Fruit fly (Drosophila melanogaster): ENCODE results near the gene CG31528.

Gene CG31528

dm6 chr3R:4397403-4398079 is 18.7 kb upstream of the CG31528 start, which contains the start of gene CG9855 (continued):
- TF ChIP-seq Dip2 (GFP tag; IDR thresholded peaks at IDR 0.05) (no peak), Fer1 (GFP tag; optimal IDR thresholded peaks at IDR 0.05) (peak; percentile 8), CG12299 (tag; optimal IDR thresholded peaks at IDR 0.05) (no peak), Dll (GFP tag; IDR thresholded peaks at IDR 0.05; ENCODE audit: partially characterized antibody) (0 out of 4 replicates have a peak, but pooled peaks have one; percentile 41)

- TF ChIP-seq B-H2 (GFP tag; optimal IDR thresholded peaks at IDR 0.05) (no peak), cad (GFP tag; optimal IDR thresholded peaks at IDR 0.05) (no peak), az2 (GFP tag; optimal IDR thresholded peaks at IDR 0.05) (no peak), CG8281 (tag; optimal IDR thresholded peaks at IDR 0.05) (no peak), pb (GFP tag; optimal IDR thresholded peaks at IDR 0.05) (no peak), NFAT (GFP tag; IDR thresholded peaks at IDR 0.05) (peak; percentile 57; the same call in 1 of the 2 replicates), crc (GFP tag; optimal IDR thresholded peaks at IDR 0.05) (no peak), cwo (GFP tag; optimal IDR thresholded peaks at IDR 0.05) (no peak), slbo (GFP tag; IDR thresholded peaks at IDR 0.05) (peak; percentile 61), CG18262 (tag; optimal IDR thresholded peaks at IDR 0.05) (peak; percentile 49), Lpt (GFP tag; optimal IDR thresholded peaks at IDR 0.05) (no peak), p53 (GFP tag; optimal IDR thresholded peaks at IDR 0.05) (no peak), CG14667 (GFP tag; IDR thresholded peaks at IDR 0.05) (no peak), lbe (GFP tag; optimal IDR thresholded peaks at IDR 0.05) (no peak), Spps (tag; optimal IDR thresholded peaks at IDR 0.05) (no peak), Mrtf (GFP tag; IDR thresholded peaks at IDR 0.05) (no peak), fd102C (GFP tag; optimal IDR thresholded peaks at IDR 0.05) (no peak), YL-1 (GFP tag; optimal IDR thresholded peaks at IDR 0.05) (no peak), CG42726 (GFP tag; IDR thresholded peaks at IDR 0.05; ENCODE audit: partially characterized antibody) (0 out of 2 replicates have a peak, but pooled peaks have one; percentile 44), danr (GFP tag; IDR thresholded peaks at IDR 0.05) (no peak), hb (GFP tag; IDR thresholded peaks at IDR 0.05; ENCODE audit: partially characterized antibody) (no peak), CG14014 (GFP tag; IDR thresholded peaks at IDR 0.05) (no peak), CG5180 (GFP tag; optimal IDR thresholded peaks at IDR 0.05) (no peak), Rfx (GFP tag; IDR thresholded peaks at IDR 0.05) (peak; percentile 49; the same call in 1 of the 2 replicates), caup (GFP tag; optimal IDR thresholded peaks at IDR 0.05; ENCODE audit: severe bottlenecking) (no peak), grn (GFP tag; optimal IDR thresholded peaks at IDR 0.05) (no peak), pum (GFP tag; optimal IDR thresholded peaks at IDR 0.05) (no peak), Sry-β (GFP tag; optimal IDR thresholded peaks at IDR 0.05) (peak; percentile 14), ken (GFP tag; IDR thresholded peaks at IDR 0.05) (no peak), CG15514 (GFP tag; optimal IDR thresholded peaks at IDR 0.05) (peak; percentile 1), dimm (GFP tag; IDR thresholded peaks at IDR 0.05) (no peak), CG1792 (GFP tag; optimal IDR thresholded peaks at IDR 0.05) (no peak), Dref (GFP tag; IDR thresholded peaks at IDR 0.05) (peak; percentile 78), CG31365 (tag; optimal IDR thresholded peaks at IDR 0.05) (no peak), odd (GFP tag; optimal IDR thresholded peaks at IDR 0.05) (no peak), CG31441 (GFP tag; IDR thresholded peaks at IDR 0.05) (peak; percentile 55; the same call in 1 of the 2 replicates), h (optimal IDR thresholded peaks at IDR 0.05) (no peak), tio (GFP tag; optimal IDR thresholded peaks at IDR 0.05) (no peak), CG13424 (tag; optimal IDR thresholded peaks at IDR 0.05) (peak; percentile 9), CG6813 (GFP tag; optimal IDR thresholded peaks at IDR 0.05) (no peak), CG16863 (GFP tag; optimal IDR thresholded peaks at IDR 0.05) (no peak), CG12942 (GFP tag; optimal IDR thresholded peaks at IDR 0.05) (no peak), CG16779 (GFP tag; IDR thresholded peaks at IDR 0.05) (no peak), CG17186 (GFP tag; optimal IDR thresholded peaks at IDR 0.05) (no peak)
Measured at dm6 chr3R:4399810-4400496, 16.3 kb upstream of the CG31528 start.
